Fruit fly (Drosophila melanogaster) whole organism, prepupa: ENCODE results near the gene CG6980.

Experiments
- CG10669 ChIP-seq: fragments of 200-800 bp; sonication (Bioruptor generic); optimal IDR thresholded peaks from 3 replicates; lab custom pipeline; 2018; ENCODE audit warnings: missing biosample characterization, mild to moderate bottlenecking, missing genetic modification characterization, moderate library complexity
- CG11294 ChIP-seq: fragments of 200-800 bp; sonication (Bioruptor generic); IDR thresholded peaks from 2 replicates; pipeline ENCODE4 v1.3.6; 2022; ENCODE audit warnings: missing biosample characterization, missing genetic modification characterization
- CG11902 ChIP-seq: fragments of 200-800 bp; sonication (Bioruptor generic); optimal IDR thresholded peaks from 3 replicates; lab custom pipeline; 2016; ENCODE audit warnings: missing biosample characterization, missing genetic modification characterization
- CG15336 ChIP-seq: fragments of 200-800 bp; sonication (Bioruptor generic); IDR thresholded peaks from 2 replicates; pipeline ENCODE4 v1.3.6; 2022; ENCODE audit warnings: missing biosample characterization, missing genetic modification characterization
- CG16779 ChIP-seq: fragments of 200-800 bp; sonication (Bioruptor generic); optimal IDR thresholded peaks from 3 replicates; lab custom pipeline; 2017; ENCODE audit warnings: missing biosample characterization, mild to moderate bottlenecking, missing genetic modification characterization
- CG32006 ChIP-seq: fragments of 200-800 bp; sonication (Bioruptor generic); optimal IDR thresholded peaks from 3 replicates; lab custom pipeline; 2017; ENCODE audit warnings: missing biosample characterization, mild to moderate bottlenecking, missing genetic modification characterization
- CG4318 ChIP-seq: fragments of 200-800 bp; sonication (Bioruptor generic); optimal IDR thresholded peaks from 3 replicates; lab custom pipeline; 2017; ENCODE audit warnings: missing biosample characterization, mild to moderate bottlenecking, missing genetic modification characterization
- CG6276 ChIP-seq: fragments of 200-800 bp; sonication (Bioruptor generic); optimal IDR thresholded peaks from 2 replicates; lab custom pipeline; 2017; ENCODE audit warnings: missing biosample characterization, mild to moderate bottlenecking, missing genetic modification characterization
- CG6792 ChIP-seq: fragments of 200-800 bp; sonication (Bioruptor generic); optimal IDR thresholded peaks from 3 replicates; lab custom pipeline; 2016; ENCODE audit warnings: missing biosample characterization, missing genetic modification characterization
- CG7368 ChIP-seq: fragments of 200-800 bp; sonication (Bioruptor generic); optimal IDR thresholded peaks from 3 replicates; lab custom pipeline; 2016; ENCODE audit warnings: missing biosample characterization, missing genetic modification characterization
- CG8119 ChIP-seq: fragments of 200-800 bp; sonication (Bioruptor generic); IDR thresholded peaks from 3 replicates; pipeline ENCODE4 v1.3.6; 2022; ENCODE audit warnings: missing biosample characterization, missing genetic modification characterization
- CG8632 ChIP-seq: fragments of 200-800 bp; sonication (Bioruptor generic); optimal IDR thresholded peaks from 3 replicates; lab custom pipeline; 2016; ENCODE audit warnings: missing biosample characterization, missing genetic modification characterization
- CG9139 ChIP-seq: fragments of 200-800 bp; sonication (Bioruptor generic); optimal IDR thresholded peaks from 3 replicates; lab custom pipeline; 2017; ENCODE audit warnings: missing biosample characterization, mild to moderate bottlenecking, missing genetic modification characterization
- Eip75B ChIP-seq: fragments of 200-800 bp; sonication (Bioruptor generic); optimal IDR thresholded peaks from 3 replicates; lab custom pipeline; 2016; ENCODE audit warnings: missing biosample characterization, missing genetic modification characterization
- Eip78C ChIP-seq: fragments of 200-800 bp; sonication (Bioruptor generic); peaks from one replicate; lab custom pipeline; 2016; ENCODE audit warnings: missing biosample characterization, missing genetic modification characterization
- Eip93F ChIP-seq: fragments of 200-800 bp; sonication (Bioruptor generic); optimal IDR thresholded peaks from 2 replicates; lab custom pipeline; 2016; ENCODE audit warnings: missing biosample characterization, mild to moderate bottlenecking, missing genetic modification characterization
- Ets96B ChIP-seq: fragments of 200-800 bp; optimal IDR thresholded peaks from 2 replicates; lab custom pipeline; 2019; ENCODE audit warnings: missing biosample characterization, mild to moderate bottlenecking, missing genetic modification characterization, moderate library complexity
- Gug ChIP-seq: fragments of 200-800 bp; sonication (Bioruptor generic); IDR thresholded peaks from 2 replicates; pipeline ENCODE4 v1.3.6; 2022; ENCODE audit warnings: missing biosample characterization, missing genetic modification characterization
- Hr39 ChIP-seq: fragments of 200-800 bp; sonication (Bioruptor generic); optimal IDR thresholded peaks from 2 replicates; lab custom pipeline; 2016; ENCODE audit warnings: missing biosample characterization, missing genetic modification characterization
- Hr4 ChIP-seq: fragments of 200-800 bp; sonication (Bioruptor generic); optimal IDR thresholded peaks from 3 replicates; lab custom pipeline; 2016; ENCODE audit warnings: missing biosample characterization, missing genetic modification characterization
- Lpt ChIP-seq: fragments of 200-800 bp; sonication (Bioruptor generic); optimal IDR thresholded peaks from 3 replicates; lab custom pipeline; 2016; ENCODE audit warnings: missing biosample characterization, missing genetic modification characterization
- Met ChIP-seq: fragments of 200-800 bp; sonication (Bioruptor generic); optimal IDR thresholded peaks from 3 replicates; lab custom pipeline; 2016; ENCODE audit warnings: missing biosample characterization, missing genetic modification characterization
- OdsH ChIP-seq: fragments of 200-800 bp; sonication (Bioruptor generic); optimal IDR thresholded peaks from 3 replicates; lab custom pipeline; 2016; ENCODE audit warnings: missing biosample characterization, missing genetic modification characterization
- Sox102F ChIP-seq: fragments of 200-800 bp; sonication (Bioruptor generic); optimal IDR thresholded peaks from 2 replicates; lab custom pipeline; 2016; ENCODE audit warnings: missing biosample characterization, mild to moderate bottlenecking, missing genetic modification characterization
- Sox15 ChIP-seq: fragments of 200-800 bp; sonication (Bioruptor generic); optimal IDR thresholded peaks from 3 replicates; lab custom pipeline; 2016; ENCODE audit warnings: missing biosample characterization, missing genetic modification characterization
- achi ChIP-seq: fragments of 200-800 bp; sonication (Bioruptor generic); optimal IDR thresholded peaks from 3 replicates; lab custom pipeline; 2016; ENCODE audit warnings: missing biosample characterization, missing genetic modification characterization
- acj6 ChIP-seq: fragments of 200-800 bp; sonication (Bioruptor generic); optimal IDR thresholded peaks from 3 replicates; lab custom pipeline; 2016; ENCODE audit warnings: missing biosample characterization, missing genetic modification characterization
- dac ChIP-seq: fragments of 200-800 bp; sonication (Bioruptor generic); optimal IDR thresholded peaks from 2 replicates; lab custom pipeline; 2017; ENCODE audit warnings: missing biosample characterization, mild to moderate bottlenecking, missing genetic modification characterization
- dsx ChIP-seq: fragments of 200-800 bp; optimal IDR thresholded peaks from 3 replicates; lab custom pipeline; 2019; ENCODE audit warnings: missing biosample characterization, mild to moderate bottlenecking, missing genetic modification characterization, moderate library complexity; ENCODE audit not compliant: poor library complexity, severe bottlenecking
- eg ChIP-seq: fragments of 200-800 bp; sonication (Bioruptor generic); IDR thresholded peaks from 3 replicates; pipeline ENCODE4 v1.3.6; 2022; ENCODE audit warnings: missing biosample characterization, missing genetic modification characterization
- fd85E ChIP-seq: fragments of 200-800 bp; sonication (Bioruptor generic); optimal IDR thresholded peaks from 3 replicates; lab custom pipeline; 2016; ENCODE audit warnings: missing biosample characterization, missing genetic modification characterization
- fkh ChIP-seq: fragments of 200-800 bp; sonication (Bioruptor generic); optimal IDR thresholded peaks from 3 replicates; lab custom pipeline; 2017; ENCODE audit warnings: missing biosample characterization, mild to moderate bottlenecking, missing genetic modification characterization, moderate library complexity
- lz ChIP-seq: fragments of 200-800 bp; sonication (Bioruptor generic); optimal IDR thresholded peaks from 3 replicates; lab custom pipeline; 2016; ENCODE audit warnings: missing biosample characterization, missing genetic modification characterization
- net ChIP-seq: fragments of 200-800 bp; sonication (Bioruptor generic); optimal IDR thresholded peaks from 3 replicates; lab custom pipeline; 2016; ENCODE audit warnings: missing biosample characterization, missing genetic modification characterization
- pdm3 ChIP-seq: fragments of 200-800 bp; sonication (Bioruptor generic); optimal IDR thresholded peaks from 3 replicates; lab custom pipeline; 2016; ENCODE audit warnings: missing biosample characterization, missing genetic modification characterization
- salr ChIP-seq, 2 experiments: fragments of 200-800 bp; sonication (Bioruptor generic); optimal IDR thresholded peaks; 3 replicates each; lab custom pipeline; 2016 to 2018; ENCODE audit warnings: missing biosample characterization in 2 of 2, missing genetic modification characterization in 2 of 2, mild to moderate bottlenecking in 1 of 2
- spab ChIP-seq: fragments of 200-800 bp; sonication (Bioruptor generic); optimal IDR thresholded peaks from 2 replicates; lab custom pipeline; 2017; ENCODE audit warnings: missing biosample characterization, mild to moderate bottlenecking, missing genetic modification characterization, missing genetic modification reagents
- svp ChIP-seq: fragments of 200-800 bp; sonication (Bioruptor generic); peaks from one replicate; lab custom pipeline; 2016; ENCODE audit warnings: missing biosample characterization, missing genetic modification characterization

Gene CG6980

dm6 chr3R:24773016-24773415 is 34.4 kb upstream of the CG6980 start:
- TF ChIP-seq salr (GFP tag; optimal IDR thresholded peaks at IDR 0.05; lab: Kevin White, UChicago) (no peak), svp (GFP tag; lab: Kevin White, UChicago) (peak; percentile 60)

dm6 chr3R:24773422-24773821 is 34.0 kb upstream of the CG6980 start:
- TF ChIP-seq fd85E (GFP tag; lab: Kevin White, UChicago) = no peak
- peak; percentile 11; the same call in 1 of the 2 replicates for TF ChIP-seq CG15336
- no peak for TF ChIP-seq CG9139 (GFP tag; lab: Kevin White, UChicago)
- TF ChIP-seq CG6792 (GFP tag; lab: Kevin White, UChicago) = no peak
- peak; percentile 54 for TF ChIP-seq CG32006 (GFP tag; lab: Kevin White, UChicago)
- TF ChIP-seq CG10669 = no peak
- no peak for TF ChIP-seq Sox102F (GFP tag; lab: Kevin White, UChicago)
- no peak for TF ChIP-seq fkh
- TF ChIP-seq Eip75B (GFP tag; lab: Kevin White, UChicago) = no peak
- peak; percentile 3 for TF ChIP-seq svp (GFP tag; lab: Kevin White, UChicago)
- peak; percentile 64 for TF ChIP-seq eg
- TF ChIP-seq acj6 = no peak
- peak; percentile 41 for TF ChIP-seq net (GFP tag; lab: Kevin White, UChicago)
- no peak for TF ChIP-seq Met (GFP tag; lab: Kevin White, UChicago)
- peak; percentile 36 for TF ChIP-seq CG6276 (GFP tag; lab: Kevin White, UChicago)
- TF ChIP-seq dac (GFP tag; lab: Kevin White, UChicago) = no peak
- TF ChIP-seq CG8119 (GFP tag; lab: Robert Waterston, UW) = peak; percentile 63; the same call in 2 of the 3 replicates
- TF ChIP-seq Eip78C (GFP tag; lab: Kevin White, UChicago) = peak; percentile 69
- no peak for TF ChIP-seq Gug (GFP tag; lab: Robert Waterston, UW)
- TF ChIP-seq CG8632 (GFP tag; lab: Kevin White, UChicago) = no peak
- no peak for TF ChIP-seq lz
- no peak for TF ChIP-seq CG11902 (GFP tag; lab: Kevin White, UChicago)
- no peak for TF ChIP-seq Lpt
- no peak for TF ChIP-seq CG11294 (GFP tag; lab: Robert Waterston, UW)
- TF ChIP-seq CG16779 (tag; lab: Kevin White, UChicago) = no peak
- TF ChIP-seq Hr4 (GFP tag; lab: Kevin White, UChicago) = no peak

DNA sequence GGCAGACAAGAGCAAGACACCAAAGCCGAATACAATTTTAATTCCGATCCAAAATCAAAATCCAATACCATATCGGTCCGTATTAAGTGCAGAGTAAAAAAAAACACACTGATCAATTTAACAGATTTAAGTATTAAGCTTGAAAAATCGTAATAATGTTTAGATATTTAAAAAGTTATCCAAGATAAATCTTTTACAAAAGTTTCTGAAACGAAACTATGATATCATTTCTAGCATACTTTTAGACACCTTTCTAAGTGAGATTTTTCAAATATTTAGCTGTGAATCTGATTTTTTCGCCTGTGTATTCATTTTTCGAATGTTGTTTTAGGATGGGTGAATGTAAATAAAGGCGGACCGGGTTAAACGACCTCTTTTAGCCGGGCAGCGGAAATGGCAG is 30.3 kb upstream of the CG6980 start:
- no peak for TF ChIP-seq Ets96B (tag; lab: Kevin White, UChicago)
- TF ChIP-seq CG32006 (GFP tag; lab: Kevin White, UChicago) = peak; percentile 84
- peak; percentile 80 for TF ChIP-seq Eip78C (GFP tag; lab: Kevin White, UChicago)
- TF ChIP-seq CG8119 (GFP tag; lab: Robert Waterston, UW) = peak; percentile 77
- peak; percentile 20 for TF ChIP-seq OdsH (GFP tag; lab: Kevin White, UChicago)
- peak; percentile 12 for TF ChIP-seq achi
- TF ChIP-seq CG6792 (GFP tag; lab: Kevin White, UChicago) = no peak
- TF ChIP-seq pdm3 (GFP tag; lab: Kevin White, UChicago) = peak; percentile 5
- TF ChIP-seq svp (GFP tag; lab: Kevin White, UChicago) = peak; percentile 32
- no peak for TF ChIP-seq fkh
- peak; percentile 70 for TF ChIP-seq CG4318 (GFP tag; lab: Kevin White, UChicago)
- no peak for TF ChIP-seq CG8632 (GFP tag; lab: Kevin White, UChicago)
- no peak for TF ChIP-seq Eip93F (GFP tag; lab: Kevin White, UChicago)
- TF ChIP-seq CG15336 = peak; percentile 59; the same call in 1 of the 2 replicates
- peak; percentile 3 for TF ChIP-seq net (GFP tag; lab: Kevin White, UChicago)
- peak; percentile 89 for TF ChIP-seq Hr4 (GFP tag; lab: Kevin White, UChicago)
- no peak for TF ChIP-seq CG7368 (GFP tag; lab: Kevin White, UChicago)
- TF ChIP-seq Hr39 = no peak
- no peak for TF ChIP-seq Sox15 (GFP tag; lab: Kevin White, UChicago)
- no peak for TF ChIP-seq dsx (GFP tag; lab: Kevin White, UChicago)
- TF ChIP-seq spab (GFP tag; lab: Kevin White, UChicago) = no peak
- no peak for TF ChIP-seq acj6
- TF ChIP-seq Lpt = peak; percentile 12
- TF ChIP-seq, all 60 proteins: peak for 12
